Worm (Caenorhabditis elegans) whole organism, L1 larva: Measurements from ENCODE around the gene nhx-1.

ENCODE experiments used
- aha-1 ChIP-seq: fragments of 150-350 bp; optimal IDR thresholded peaks from 2 replicates; lab custom pipeline; 2014; ENCODE audit warnings: missing biosample characterization, missing genetic modification characterization
- ama-1 ChIP-seq: fragments of 150-350 bp; optimal IDR thresholded peaks from 2 replicates; lab custom pipeline; 2014
- ceh-82 ChIP-seq, 3 experiments: fragments of 150-350 bp in 1 of 3; sonication (generic microtip) in 2 of 3; optimal IDR thresholded peaks; 2 replicates each; lab custom pipeline; 2014 to 2017; ENCODE audit warnings: missing biosample characterization in 3 of 3, missing genetic modification characterization in 3 of 3
- dpl-1 ChIP-seq, 3 experiments: fragments of 150-350 bp in 2 of 3; sonication (generic microtip) in 1 of 3; optimal IDR thresholded peaks; 2 replicates each; lab custom pipeline; 2014 to 2017; ENCODE audit warnings: missing biosample characterization in 3 of 3, missing genetic modification characterization in 3 of 3, missing genetic modification reagents in 3 of 3
- efl-1 ChIP-seq, 4 experiments: fragments of 150-350 bp; optimal IDR thresholded peaks in 3 of 4; peaks in 1 of 4; 1 replicate in 1 of 4; 2 replicates in 3 of 4; lab custom pipeline; 2014; ENCODE audit warnings: missing biosample characterization in 2 of 4, missing genetic modification characterization in 2 of 4, missing genetic modification reagents in 2 of 4
- hlh-4 ChIP-seq: sonication (generic microtip); optimal IDR thresholded peaks from 2 replicates; lab custom pipeline; 2016; ENCODE audit warnings: mild to moderate bottlenecking, missing genetic modification characterization, missing compliant biosample characterization
- lin-39 ChIP-seq: fragments of 150-350 bp; optimal IDR thresholded peaks from 2 replicates; lab custom pipeline; 2014; ENCODE audit warnings: missing biosample characterization, missing genetic modification reagents, missing genetic modification characterization
- lsy-2 ChIP-seq, 2 experiments: fragments of 150-350 bp; optimal IDR thresholded peaks; 2 replicates each; lab custom pipeline; 2014; ENCODE audit warnings: missing biosample characterization in 2 of 2, missing genetic modification characterization in 2 of 2
- tbx-2 ChIP-seq: sonication (generic microtip); optimal IDR thresholded peaks from 2 replicates; lab custom pipeline; 2016; ENCODE audit warnings: missing genetic modification characterization, missing compliant biosample characterization
- unc-130 ChIP-seq: fragments of 150-350 bp; optimal IDR thresholded peaks from 2 replicates; lab custom pipeline; 2017; ENCODE audit warnings: missing biosample characterization, missing genetic modification characterization, inconsistent platforms
- zag-1 ChIP-seq: fragments of 150-350 bp; optimal IDR thresholded peaks from 2 replicates; lab custom pipeline; 2014; ENCODE audit warnings: missing biosample characterization, missing genetic modification characterization
- ztf-11 ChIP-seq, 2 experiments: sonication (generic microtip); optimal IDR thresholded peaks; 2 replicates each; lab custom pipeline; 2016 to 2017; ENCODE audit warnings: missing genetic modification characterization in 2 of 2, missing biosample characterization in 1 of 2, missing compliant biosample characterization in 1 of 2

- no peak for TF ChIP-seq unc-130 (tag; lab: Kevin White, UChicago)
- no peak for TF ChIP-seq efl-1 (optimal IDR thresholded peaks at IDR 0.05; lab: Kevin White, UChicago)
- no peak for TF ChIP-seq efl-1 (GFP tag; optimal IDR thresholded peaks at IDR 0.05 in 1 of 2; lab: Kevin White, UChicago)
- TF ChIP-seq ceh-82 (tag; optimal IDR thresholded peaks at IDR 0.05; lab: Kevin White, UChicago): no peak
- TF ChIP-seq lin-39 (tag; lab: Kevin White, UChicago): no peak
- no peak for TF ChIP-seq zag-1 (tag; lab: Kevin White, UChicago)
- TF ChIP-seq hlh-4: no peak
- no peak for TF ChIP-seq lsy-2 (tag; optimal IDR thresholded peaks at IDR 0.05; lab: Kevin White, UChicago)
- TF ChIP-seq ama-1 (lab: Kevin White, UChicago): no peak
- TF ChIP-seq tbx-2 (tag; lab: Kevin White, UChicago): no peak
- TF ChIP-seq aha-1 (tag; lab: Kevin White, UChicago): no peak
- no peak for TF ChIP-seq dpl-1 (GFP tag; optimal IDR thresholded peaks at IDR 0.05; lab: Kevin White, UChicago)
- TF ChIP-seq ztf-11 (tag; optimal IDR thresholded peaks at IDR 0.05; lab: Kevin White, UChicago): no peak
These were observed 10.4 kb upstream of the nhx-1 start, which contains the start of gene C09G1.4 for ce11 chrX:16006529-16006928.
